Worm (Caenorhabditis elegans) whole organism, midembryonic: ENCODE results near the gene C12D12.1.

Experiments used
- T22C8.4 ChIP-seq: fragments of 200-800 bp; sonication (Bioruptor generic); IDR thresholded peaks from 2 replicates; pipeline ENCODE4 v1.3.6; 2022; ENCODE audit warnings: missing genetic modification characterization, missing compliant biosample characterization
- cog-1 ChIP-seq: sonication (generic microtip); optimal IDR thresholded peaks from 2 replicates; lab custom pipeline; 2016; ENCODE audit warnings: missing genetic modification characterization, missing compliant biosample characterization
- flt-1 ChIP-seq: fragments of 200-800 bp; sonication (Bioruptor generic); IDR thresholded peaks from 2 replicates; pipeline ENCODE4 v1.3.6; 2022; ENCODE audit warnings: missing genetic modification characterization, missing compliant biosample characterization
- klf-2 ChIP-seq: fragments of 200-800 bp; sonication (Bioruptor generic); conservative IDR thresholded peaks from 2 replicates; pipeline ENCODE4 v1.3.6; 2022; ENCODE audit warnings: missing genetic modification reagents, missing genetic modification characterization, missing compliant biosample characterization
- med-1 ChIP-seq: sonication (generic microtip); optimal IDR thresholded peaks from 2 replicates; lab custom pipeline; 2017; ENCODE audit warnings: missing genetic modification characterization, mild to moderate bottlenecking, missing compliant biosample characterization, antibody characterized with exemption, missing genetic modification reagents; ENCODE audit not compliant: insufficient read depth
- tab-1 ChIP-seq: fragments of 200-800 bp; sonication (Bioruptor generic); IDR thresholded peaks from 2 replicates; pipeline ENCODE4 v1.3.6; 2022; ENCODE audit warnings: missing genetic modification characterization, missing compliant biosample characterization
- ztf-23 ChIP-seq: fragments of 200-800 bp; sonication (Bioruptor generic); IDR thresholded peaks from 2 replicates; pipeline ENCODE4 v1.3.6; 2022; ENCODE audit warnings: missing genetic modification reagents, missing genetic modification characterization, missing compliant biosample characterization

DNA sequence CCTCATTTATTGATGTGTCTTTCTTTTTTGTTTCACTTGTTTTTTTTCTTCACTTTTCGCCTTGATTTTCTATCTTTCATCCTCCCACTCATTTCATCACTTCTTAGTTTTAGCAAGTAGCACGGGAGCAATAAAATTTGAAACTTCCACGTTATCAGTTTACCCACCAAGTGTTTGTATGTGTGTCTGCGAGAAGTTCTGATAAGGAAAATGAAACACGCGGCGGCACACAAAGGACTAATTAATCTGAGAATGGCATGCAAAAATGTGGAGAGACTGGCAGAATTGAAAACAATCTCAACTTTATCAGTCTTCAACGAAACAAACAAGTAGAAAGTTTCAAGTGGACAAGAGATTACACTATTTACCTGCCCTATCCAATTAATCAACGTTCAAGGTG lies 35.2 kb downstream of the C12D12.1 start:
- TF ChIP-seq ztf-23 (GFP tag; lab: Robert Waterston, UW) (no peak), flt-1 (GFP tag; lab: Robert Waterston, UW) (no peak), tab-1 (GFP tag; lab: Robert Waterston, UW) (no peak), T22C8.4 (GFP tag; lab: Robert Waterston, UW) (no peak), klf-2 (no peak), med-1 (GFP tag; lab: Kevin White, UChicago) (no peak), cog-1 (tag; lab: Kevin White, UChicago) (no peak)
